Fruit fly (Drosophila melanogaster): ENCODE measurements around the gene CASK.

CASK gene

DNA sequence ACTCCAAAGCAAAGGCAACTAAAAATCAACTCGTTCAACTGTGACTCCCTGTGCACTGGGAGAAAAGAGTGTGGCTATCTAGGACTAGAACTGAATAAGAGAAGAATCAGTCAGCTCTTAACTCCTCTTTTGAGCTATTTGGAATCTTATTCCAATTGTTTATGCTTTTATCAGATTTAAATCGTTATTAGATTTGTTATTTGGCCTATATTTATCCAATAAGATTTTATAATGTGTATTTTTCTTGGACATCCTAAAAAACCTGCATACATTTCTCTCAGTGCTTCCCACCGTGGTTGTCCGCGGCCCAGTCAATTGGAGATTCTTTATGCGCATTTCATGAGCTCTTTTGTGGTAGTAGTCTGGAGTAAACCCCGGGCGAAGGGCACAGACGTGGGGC lies 41.0 kb downstream of the CASK start (continued):
- peak; percentile 48 for TF ChIP-seq CG8089 (GFP tag; optimal IDR thresholded peaks at IDR 0.05)
- peak; percentile 76 for TF ChIP-seq lmd (GFP tag; IDR thresholded peaks at IDR 0.05)
- no peak for TF ChIP-seq C15 (GFP tag; IDR thresholded peaks at IDR 0.05)
- TF ChIP-seq dmrt99B (tag; optimal IDR thresholded peaks at IDR 0.05), result peak; percentile 77
- peak; percentile 77 for TF ChIP-seq Ada2b (GFP tag; IDR thresholded peaks at IDR 0.05)
- no peak for TF ChIP-seq D (optimal IDR thresholded peaks at IDR 0.05)
- peak; percentile 58 for TF ChIP-seq D (GFP tag; optimal IDR thresholded peaks at IDR 0.05)
- TF ChIP-seq HLHmδ (GFP tag; optimal IDR thresholded peaks at IDR 0.05), result no peak
- TF ChIP-seq Atf6 (GFP tag; IDR thresholded peaks at IDR 0.05), result peak; percentile 82
- TF ChIP-seq nau (GFP tag; optimal IDR thresholded peaks at IDR 0.05), result peak; percentile 62
- no peak for TF ChIP-seq Scr (GFP tag; IDR thresholded peaks at IDR 0.05; ENCODE audit: partially characterized antibody)
- TF ChIP-seq gro (GFP tag; optimal IDR thresholded peaks at IDR 0.05), result peak; percentile 41
- peak; percentile 91 for TF ChIP-seq Med (GFP tag)
- no peak for TF ChIP-seq CG10431 (GFP tag; optimal IDR thresholded peaks at IDR 0.05)
- TF ChIP-seq CG8478 (optimal IDR thresholded peaks at IDR 0.05), result no peak
- TF ChIP-seq CG11456 (GFP tag; IDR thresholded peaks at IDR 0.05), result peak; percentile 66; the same call in 2 of the 3 replicates
- TF ChIP-seq Atf-2 (GFP tag; optimal IDR thresholded peaks at IDR 0.05), result peak; percentile 20
- TF ChIP-seq btn (GFP tag; optimal IDR thresholded peaks at IDR 0.05), result no peak
- no peak for TF ChIP-seq CG1832 (GFP tag; optimal IDR thresholded peaks at IDR 0.05)
- no peak for TF ChIP-seq TFAM (GFP tag; optimal IDR thresholded peaks at IDR 0.05)
- peak; percentile 70 for TF ChIP-seq sisA (GFP tag; IDR thresholded peaks at IDR 0.05)
- no peak for TF ChIP-seq CG12071 (GFP tag; optimal IDR thresholded peaks at IDR 0.05)
- TF ChIP-seq seq (GFP tag; IDR thresholded peaks at IDR 0.05), result peak; percentile 74
- no peak for TF ChIP-seq danr (GFP tag; IDR thresholded peaks at IDR 0.05)
- TF ChIP-seq Optix (GFP tag; IDR thresholded peaks at IDR 0.05), result peak; percentile 13; the same call in 1 of the 3 replicates
- TF ChIP-seq CG8359 (GFP tag; optimal IDR thresholded peaks at IDR 0.05; ENCODE audit: borderline replicate concordance), result no peak
- peak; percentile 1 for TF ChIP-seq trem (tag; optimal IDR thresholded peaks at IDR 0.05)
- peak; percentile 71 for TF ChIP-seq B-H1 (GFP tag; IDR thresholded peaks at IDR 0.05)
- TF ChIP-seq lola (GFP tag; optimal IDR thresholded peaks at IDR 0.05), result peak in 1 of 3 experiments; percentile 71
- TF ChIP-seq Fer2 (tag; optimal IDR thresholded peaks at IDR 0.05), result peak; percentile 18
- TF ChIP-seq Mrtf (GFP tag; IDR thresholded peaks at IDR 0.05), result peak; percentile 63; the same call in 1 of the 3 replicates
- no peak for TF ChIP-seq amos (GFP tag; IDR thresholded peaks at IDR 0.05; ENCODE audit: partially characterized antibody)
- no peak for TF ChIP-seq MESR4 (GFP tag; optimal IDR thresholded peaks at IDR 0.05)
- TF ChIP-seq chif (GFP tag; optimal IDR thresholded peaks at IDR 0.05), result peak; percentile 51 to 66
- TF ChIP-seq tgo (GFP tag; IDR thresholded peaks at IDR 0.05), result peak; percentile 82
- peak; percentile 71 for TF ChIP-seq PHDP (tag; optimal IDR thresholded peaks at IDR 0.05)
- TF ChIP-seq CG30020 (tag; optimal IDR thresholded peaks at IDR 0.05), result no peak
- TF ChIP-seq stwl (tag; optimal IDR thresholded peaks at IDR 0.05), result no peak
- TF ChIP-seq CG13424 (tag; optimal IDR thresholded peaks at IDR 0.05), result peak; percentile 67
- no peak for TF ChIP-seq HLH4C (GFP tag; IDR thresholded peaks at IDR 0.05; ENCODE audit: partially characterized antibody)
- 0 out of 2 replicates have a peak, but pooled peaks have one; percentile 22 for TF ChIP-seq ara (GFP tag; IDR thresholded peaks at IDR 0.05)
- TF ChIP-seq CG1603 (tag; optimal IDR thresholded peaks at IDR 0.05), result peak; percentile 22
- peak; percentile 63 for TF ChIP-seq tio (GFP tag; optimal IDR thresholded peaks at IDR 0.05)
- TF ChIP-seq CG1602 (GFP tag; optimal IDR thresholded peaks at IDR 0.05), result peak; percentile 53
- peak; percentile 47 for TF ChIP-seq dm (GFP tag; optimal IDR thresholded peaks at IDR 0.05)
- TF ChIP-seq gsb (GFP tag; IDR thresholded peaks at IDR 0.05), result peak; percentile 61
- no peak for TF ChIP-seq ken (GFP tag; IDR thresholded peaks at IDR 0.05)
- TF ChIP-seq da (GFP tag; optimal IDR thresholded peaks at IDR 0.05), result no peak
- no peak for TF ChIP-seq ap (GFP tag; IDR thresholded peaks at IDR 0.05)
- TF ChIP-seq odd (GFP tag; optimal IDR thresholded peaks at IDR 0.05), result no peak
- TF ChIP-seq Six4 (GFP tag; optimal IDR thresholded peaks at IDR 0.05), result peak; percentile 45
- peak; percentile 73 for TF ChIP-seq CG14441 (GFP tag; IDR thresholded peaks at IDR 0.05)
